Worm (Caenorhabditis elegans) whole organism, L3 larva: ENCODE results near the gene F38A5.22.
A peak's percentile ranks its signal among the peaks of the same experiment; 100 is the strongest.

Experiments
- R02D3.7 ChIP-seq: fragments of 150-350 bp; optimal IDR thresholded peaks from 2 replicates; lab custom pipeline; 2014; ENCODE audit warnings: missing biosample characterization, missing genetic modification characterization
- aly-2 ChIP-seq: fragments of 150-350 bp; optimal IDR thresholded peaks from 2 replicates; lab custom pipeline; 2014; ENCODE audit warnings: missing biosample characterization, missing genetic modification characterization
- ama-1 ChIP-seq: fragments of 150-350 bp; optimal IDR thresholded peaks from 2 replicates; lab custom pipeline; 2018
- ceh-16 ChIP-seq: sonication (generic microtip); optimal IDR thresholded peaks from 2 replicates; lab custom pipeline; 2017; ENCODE audit warnings: missing biosample characterization, missing genetic modification characterization
- ceh-28 ChIP-seq: fragments of 150-350 bp; optimal IDR thresholded peaks from 2 replicates; lab custom pipeline; 2014; ENCODE audit warnings: missing biosample characterization, missing genetic modification reagents, missing genetic modification characterization
- ceh-9 ChIP-seq: sonication (generic microtip); optimal IDR thresholded peaks from 2 replicates; lab custom pipeline; 2018; ENCODE audit warnings: missing biosample characterization, missing genetic modification characterization
- daf-12 ChIP-seq: fragments of 150-350 bp; optimal IDR thresholded peaks from 2 replicates; lab custom pipeline; 2014; ENCODE audit warnings: missing biosample characterization, missing genetic modification reagents, missing genetic modification characterization
- egl-27 ChIP-seq: sonication (generic microtip); optimal IDR thresholded peaks from 4 replicates; lab custom pipeline; 2017; ENCODE audit warnings: missing biosample characterization, missing genetic modification reagents, missing genetic modification characterization
- elt-2 ChIP-seq: sonication (generic microtip); optimal IDR thresholded peaks from 2 replicates; lab custom pipeline; 2016; ENCODE audit warnings: missing genetic modification reagents, mild to moderate bottlenecking, missing genetic modification characterization, missing compliant biosample characterization
- fkh-10 ChIP-seq: sonication (generic microtip); optimal IDR thresholded peaks from 2 replicates; lab custom pipeline; 2017; ENCODE audit warnings: missing biosample characterization, missing genetic modification reagents, missing genetic modification characterization
- fkh-2 ChIP-seq: fragments of 150-350 bp; optimal IDR thresholded peaks from 2 replicates; lab custom pipeline; 2014; ENCODE audit warnings: missing biosample characterization, missing genetic modification reagents, missing genetic modification characterization
- fos-1 ChIP-seq: fragments of 150-350 bp; optimal IDR thresholded peaks from 2 replicates; lab custom pipeline; 2014; ENCODE audit warnings: missing biosample characterization, missing genetic modification characterization
- hmg-11 ChIP-seq: sonication (generic microtip); optimal IDR thresholded peaks from 2 replicates; lab custom pipeline; 2016; ENCODE audit warnings: missing genetic modification characterization, missing compliant biosample characterization
- lin-15B ChIP-seq: fragments of 150-350 bp; optimal IDR thresholded peaks from 2 replicates; lab custom pipeline; 2014; ENCODE audit warnings: missing biosample characterization, missing genetic modification characterization
- lin-39 ChIP-seq: fragments of 150-350 bp; optimal IDR thresholded peaks from 2 replicates; lab custom pipeline; 2018; ENCODE audit warnings: missing biosample characterization, missing genetic modification reagents, missing genetic modification characterization
- lsy-12 ChIP-seq: sonication (generic microtip); optimal IDR thresholded peaks from 2 replicates; lab custom pipeline; 2016; ENCODE audit warnings: mild to moderate bottlenecking, missing genetic modification characterization, missing compliant biosample characterization
- mml-1 ChIP-seq: fragments of 150-350 bp; sonication (generic microtip); optimal IDR thresholded peaks from 3 replicates; lab custom pipeline; 2014; ENCODE audit warnings: missing biosample characterization, missing genetic modification characterization
- nfya-1 ChIP-seq: sonication (generic microtip); optimal IDR thresholded peaks from 2 replicates; lab custom pipeline; 2017; ENCODE audit warnings: missing genetic modification characterization, mild to moderate bottlenecking, missing compliant biosample characterization, antibody characterized with exemption, moderate library complexity; ENCODE audit not compliant: insufficient read depth
- nhr-11 ChIP-seq: fragments of 150-350 bp; optimal IDR thresholded peaks from 2 replicates; lab custom pipeline; 2014; ENCODE audit warnings: missing biosample characterization, missing genetic modification characterization
- nhr-12 ChIP-seq: fragments of 150-350 bp; optimal IDR thresholded peaks from 2 replicates; lab custom pipeline; 2014; ENCODE audit warnings: missing biosample characterization, missing genetic modification characterization
- nhr-23 ChIP-seq: fragments of 150-350 bp; optimal IDR thresholded peaks from 2 replicates; lab custom pipeline; 2014; ENCODE audit warnings: missing biosample characterization, missing genetic modification reagents, missing genetic modification characterization
- nhr-237 ChIP-seq: fragments of 150-350 bp; optimal IDR thresholded peaks from 2 replicates; lab custom pipeline; 2014; ENCODE audit warnings: missing biosample characterization, missing genetic modification characterization
- nhr-25 ChIP-seq: sonication (generic microtip); optimal IDR thresholded peaks from 2 replicates; lab custom pipeline; 2017; ENCODE audit warnings: missing biosample characterization, missing genetic modification characterization
- nhr-28 ChIP-seq: fragments of 150-350 bp; optimal IDR thresholded peaks from 2 replicates; lab custom pipeline; 2014; ENCODE audit warnings: missing biosample characterization, missing genetic modification characterization
- nhr-43 ChIP-seq: sonication (generic microtip); optimal IDR thresholded peaks from 2 replicates; lab custom pipeline; 2016; ENCODE audit warnings: mild to moderate bottlenecking, missing genetic modification characterization, missing compliant biosample characterization; ENCODE audit not compliant: poor library complexity, severe bottlenecking
- nhr-77 ChIP-seq: fragments of 150-350 bp; optimal IDR thresholded peaks from 2 replicates; lab custom pipeline; 2014; ENCODE audit warnings: missing biosample characterization, missing genetic modification characterization
- pha-4 ChIP-seq: fragments of 150-350 bp; optimal IDR thresholded peaks from 2 replicates; lab custom pipeline; 2014; ENCODE audit warnings: missing biosample characterization, missing genetic modification reagents, missing genetic modification characterization
- sea-2 ChIP-seq: fragments of 150-350 bp; sonication (generic microtip); optimal IDR thresholded peaks from 4 replicates; lab custom pipeline; 2014; ENCODE audit warnings: missing biosample characterization, missing genetic modification reagents, missing genetic modification characterization
- snpc-4 ChIP-seq: fragments of 150-350 bp; optimal IDR thresholded peaks from 2 replicates; lab custom pipeline; 2014; ENCODE audit warnings: missing biosample characterization, missing genetic modification characterization
- tbx-2 ChIP-seq: sonication (generic microtip); optimal IDR thresholded peaks from 2 replicates; lab custom pipeline; 2016; ENCODE audit warnings: mild to moderate bottlenecking, missing genetic modification characterization, missing compliant biosample characterization
- unc-39 ChIP-seq: sonication (generic microtip); optimal IDR thresholded peaks from 4 replicates; lab custom pipeline; 2017; ENCODE audit warnings: missing biosample characterization, missing genetic modification characterization
- unc-62 ChIP-seq: fragments of 150-350 bp; sonication (generic microtip); optimal IDR thresholded peaks from 4 replicates; lab custom pipeline; 2014; ENCODE audit warnings: missing biosample characterization, missing genetic modification reagents, missing genetic modification characterization
- ztf-11 ChIP-seq: fragments of 150-350 bp; optimal IDR thresholded peaks from 2 replicates; lab custom pipeline; 2014; ENCODE audit warnings: missing biosample characterization, missing genetic modification characterization

The F38A5.22 gene

DNA sequence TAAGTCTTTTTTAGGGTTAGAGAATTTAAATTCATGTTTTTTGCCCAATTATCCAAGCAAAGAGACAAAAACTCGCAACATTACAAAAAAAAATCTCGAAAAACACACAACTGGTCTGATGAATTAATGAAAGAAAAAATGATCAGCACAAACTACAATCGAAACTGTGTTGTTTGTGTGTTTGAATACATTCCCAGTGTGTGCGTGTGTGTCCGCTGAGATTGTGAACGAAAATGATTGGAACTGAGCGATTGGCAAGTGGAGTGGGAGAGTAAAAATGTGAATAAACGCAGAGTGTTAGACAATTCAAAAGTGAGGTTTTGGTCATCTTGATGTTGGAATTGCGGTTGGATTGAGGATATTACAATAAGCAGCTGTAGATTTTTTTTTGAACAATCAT, 10.8 kb upstream of the F38A5.22 start:
- TF ChIP-seq nhr-25: peak; percentile 3
- no peak for TF ChIP-seq unc-62 (GFP tag; lab: Kevin White, UChicago)
- TF ChIP-seq ama-1: peak; percentile 14
- TF ChIP-seq pha-4 (tag; lab: Kevin White, UChicago): peak; percentile 38
- no peak for TF ChIP-seq nhr-237

ce11 chrIV:6605863-6606262, 10.1 kb upstream of the F38A5.22 start, which contains the start of gene nstp-2:
Gene nstp-2 (minus strand): TSS chrIV:6606188.
- TF ChIP-seq fkh-2 (tag; lab: Kevin White, UChicago) (no peak), mml-1 (tag; lab: Kevin White, UChicago) (no peak), unc-62 (GFP tag; lab: Kevin White, UChicago) (no peak), aly-2 (tag; lab: Kevin White, UChicago) (no peak), ztf-11 (tag; lab: Kevin White, UChicago) (no peak), fos-1 (tag; lab: Kevin White, UChicago) (no peak), fkh-10 (GFP tag; lab: Kevin White, UChicago) (no peak), nhr-43 (tag; lab: Kevin White, UChicago) (no peak), nhr-25 (no peak), ceh-16 (tag; lab: Kevin White, UChicago) (no peak), nhr-23 (tag; lab: Kevin White, UChicago) (no peak), tbx-2 (tag; lab: Kevin White, UChicago) (no peak), nfya-1 (tag; lab: Kevin White, UChicago) (no peak), sea-2 (GFP tag; lab: Kevin White, UChicago) (no peak), R02D3.7 (no peak), snpc-4 (no peak), nhr-11 (tag; lab: Kevin White, UChicago) (no peak), ceh-28 (no peak), nhr-28 (tag; lab: Kevin White, UChicago) (no peak)
- TF ChIP-seq, all 47 proteins: peak for 0

DNA sequence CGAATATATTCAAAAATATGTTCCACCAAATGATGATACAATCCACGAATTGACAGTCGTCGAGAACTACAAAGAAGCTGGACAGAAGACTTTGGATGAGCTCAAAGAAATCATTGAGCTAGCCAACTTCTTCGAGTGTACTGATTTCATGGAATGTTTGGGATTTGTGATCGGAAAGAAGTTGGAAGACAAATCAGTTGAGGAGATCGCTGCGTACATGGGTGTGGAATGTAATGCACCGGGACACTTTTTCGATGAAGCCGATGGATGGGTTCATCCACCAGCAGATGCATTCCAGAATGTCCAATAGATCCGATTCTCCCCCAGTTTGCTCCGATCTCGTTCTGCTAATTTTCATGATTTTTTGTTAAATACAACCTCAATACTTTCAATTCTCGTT, 7.8 kb upstream of the F38A5.22 start:
- TF ChIP-seq nhr-43 (tag; lab: Kevin White, UChicago): no peak
- TF ChIP-seq snpc-4: no peak
- TF ChIP-seq aly-2 (tag; lab: Kevin White, UChicago): no peak
- TF ChIP-seq fos-1 (tag; lab: Kevin White, UChicago): no peak
- TF ChIP-seq lsy-12 (tag; lab: Kevin White, UChicago): no peak
- no peak for TF ChIP-seq ztf-11 (tag; lab: Kevin White, UChicago)
- TF ChIP-seq ama-1: no peak
- TF ChIP-seq R02D3.7: no peak
- TF ChIP-seq nhr-25: no peak
- no peak for TF ChIP-seq unc-39 (tag; lab: Kevin White, UChicago)
- TF ChIP-seq nhr-77: no peak

ce11 chrIV:6602376-6602775, 6.6 kb upstream of the F38A5.22 start, which contains the start of gene F15B10.3:
Gene F15B10.3 (plus strand): TSS chrIV:6602676.
- no peak for TF ChIP-seq lin-39
- TF ChIP-seq lsy-12 (tag; lab: Kevin White, UChicago): no peak
- no peak for TF ChIP-seq fkh-2 (tag; lab: Kevin White, UChicago)
- TF ChIP-seq nfya-1 (tag; lab: Kevin White, UChicago): no peak
- TF ChIP-seq R02D3.7: no peak

DNA sequence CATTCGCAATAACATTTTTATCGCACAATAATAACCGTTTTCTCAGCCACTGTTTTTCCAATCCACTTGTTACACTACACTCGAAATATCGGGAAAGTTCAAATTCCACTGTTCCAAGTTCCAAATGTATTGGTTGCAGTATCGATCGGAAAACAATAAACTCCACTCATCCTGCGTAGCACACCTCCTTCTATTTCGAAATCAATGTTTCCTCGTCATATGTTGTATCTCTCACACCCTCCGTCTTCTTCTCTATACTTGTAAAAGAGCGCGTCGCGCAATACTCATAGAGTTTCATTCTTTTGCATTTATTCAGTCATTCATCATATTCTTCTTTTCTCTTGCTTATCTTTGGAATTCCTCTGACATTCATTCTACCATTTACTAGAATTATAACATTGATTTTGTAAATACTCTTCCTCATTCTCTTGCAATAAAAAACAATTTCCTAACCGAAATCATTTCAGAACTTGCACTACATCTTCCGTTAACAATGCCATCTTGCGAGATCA, 5.5 kb upstream of the F38A5.22 start, which contains the start of gene sup-36:
sup-36 (plus strand) TSS at position 462 of the 512 bp plus-strand sequence.
- no peak for TF ChIP-seq fkh-2 (tag; lab: Kevin White, UChicago)
- peak; percentile 40 for TF ChIP-seq nfya-1 (tag; lab: Kevin White, UChicago)
- no peak for TF ChIP-seq nhr-43 (tag; lab: Kevin White, UChicago)
- TF ChIP-seq elt-2 (tag; lab: Kevin White, UChicago): no peak
- no peak for TF ChIP-seq nhr-23 (tag; lab: Kevin White, UChicago)
- TF ChIP-seq pha-4 (tag; lab: Kevin White, UChicago): peak; percentile 3
- TF ChIP-seq ceh-28: peak; percentile 64
- TF ChIP-seq hmg-11 (tag; lab: Kevin White, UChicago): peak; percentile 20
- no peak for TF ChIP-seq ama-1
- no peak for TF ChIP-seq lin-15B (tag; lab: Kevin White, UChicago)

- TF ChIP-seq mml-1 (tag; lab: Kevin White, UChicago) (no peak), nhr-12 (tag; lab: Kevin White, UChicago) (no peak), ceh-9 (tag; lab: Kevin White, UChicago) (no peak), ceh-16 (tag; lab: Kevin White, UChicago) (no peak), egl-27 (no peak), daf-12 (tag; lab: Kevin White, UChicago) (no peak)
Observed at ce11 chrIV:6599447-6599846, 3.7 kb upstream of the F38A5.22 start, which contains the start of gene F38A5.8. Gene F38A5.8 (plus strand): TSS chrIV:6599747.
